Worm (Caenorhabditis elegans): ENCODE data around the gene F45D3.3.
"Not testable (repeated sequence)": the region's sequence is repeated elsewhere in the genome, so short reads cannot be mapped to it uniquely, and the experiment has no call there.

- TF ChIP-seq mab-5, nhr-76, unc-39, snpc-4, pha-4, nhr-28, lin-13, elt-3 (tag; optimal IDR thresholded peaks at IDR 0.05): not testable (repeated sequence)
- peak; percentile 39 for TF ChIP-seq nhr-12 (tag; optimal IDR thresholded peaks at IDR 0.05)
Observed at ce11 chrV:12509922-12510582, 40.1 kb downstream of the F45D3.3 start.

Measured in whole organism, mixed stage, embryonic.